Fruit fly (Drosophila melanogaster) whole organism, embryonic: Measurements from ENCODE around the gene Trs20.
A peak's percentile ranks its signal among the peaks of the same experiment; 100 is the strongest.

ENCODE experiments used
- B-H1 ChIP-seq: fragments of 200-800 bp; sonication (Bioruptor generic); IDR thresholded peaks from 3 replicates; pipeline ENCODE4 v1.3.6; 2022; ENCODE audit warnings: missing biosample characterization, missing genetic modification characterization
- CG11560 ChIP-seq: fragments of 200-800 bp; sonication (Bioruptor generic); IDR thresholded peaks from 3 replicates; pipeline ENCODE4 v1.3.6; 2022; ENCODE audit warnings: missing biosample characterization, missing genetic modification characterization
- CG12219 ChIP-seq: fragments of 200-800 bp; sonication (Bioruptor generic); optimal IDR thresholded peaks from 3 replicates; lab custom pipeline; 2018; ENCODE audit warnings: missing biosample characterization, mild to moderate bottlenecking, missing genetic modification characterization
- CG12744 ChIP-seq: fragments of 200-800 bp; sonication (Bioruptor generic); optimal IDR thresholded peaks from 2 replicates; lab custom pipeline; 2016; ENCODE audit warnings: missing biosample characterization, missing genetic modification characterization
- CG13296 ChIP-seq: fragments of 200-800 bp; sonication (Bioruptor generic); optimal IDR thresholded peaks from 3 replicates; lab custom pipeline; 2018; ENCODE audit warnings: missing biosample characterization, mild to moderate bottlenecking, missing genetic modification characterization
- CG1647 ChIP-seq: fragments of 200-800 bp; sonication (Bioruptor generic); optimal IDR thresholded peaks from 3 replicates; lab custom pipeline; 2016; ENCODE audit warnings: missing biosample characterization, missing genetic modification characterization
- CG17361 ChIP-seq: fragments of 200-800 bp; sonication (Bioruptor generic); IDR thresholded peaks from 3 replicates; pipeline ENCODE4 v1.3.6; 2022; ENCODE audit warnings: missing biosample characterization, missing genetic modification characterization
- CG18619 ChIP-seq: fragments of 200-800 bp; sonication (Bioruptor generic); optimal IDR thresholded peaks from 3 replicates; lab custom pipeline; 2017; ENCODE audit warnings: missing biosample characterization, mild to moderate bottlenecking, missing genetic modification characterization
- CG2678 ChIP-seq: fragments of 200-800 bp; sonication (Bioruptor generic); optimal IDR thresholded peaks from 3 replicates; lab custom pipeline; 2019; ENCODE audit warnings: missing biosample characterization, mild to moderate bottlenecking, missing genetic modification characterization, moderate library complexity
- CG2889 ChIP-seq: fragments of 200-800 bp; sonication (Bioruptor generic); IDR thresholded peaks from 3 replicates; pipeline ENCODE4 v1.3.6; 2022; ENCODE audit warnings: missing biosample characterization, missing genetic modification characterization
- CG31441 ChIP-seq: fragments of 200-800 bp; sonication (Bioruptor generic); IDR thresholded peaks from 2 replicates; pipeline ENCODE4 v1.3.6; 2022; ENCODE audit warnings: missing biosample characterization, missing genetic modification characterization
- CG32772 ChIP-seq: fragments of 200-800 bp; sonication (Bioruptor generic); IDR thresholded peaks from 2 replicates; pipeline ENCODE4 v1.3.6; 2022; ENCODE audit warnings: missing biosample characterization, missing genetic modification characterization
- CG3281 ChIP-seq: fragments of 200-800 bp; sonication (Bioruptor generic); optimal IDR thresholded peaks from 3 replicates; lab custom pipeline; 2017; ENCODE audit warnings: missing biosample characterization, mild to moderate bottlenecking, missing genetic modification characterization
- CG33213 ChIP-seq: fragments of 200-800 bp; sonication (Bioruptor generic); optimal IDR thresholded peaks from 3 replicates; lab custom pipeline; 2016; ENCODE audit warnings: missing biosample characterization, missing genetic modification characterization
- CG4820 ChIP-seq: fragments of 200-800 bp; sonication (Bioruptor generic); optimal IDR thresholded peaks from 3 replicates; lab custom pipeline; 2016; ENCODE audit warnings: missing biosample characterization, missing genetic modification characterization
- CG6175 ChIP-seq: fragments of 200-800 bp; sonication (Bioruptor generic); IDR thresholded peaks from 3 replicates; pipeline ENCODE4 v1.3.6; 2022; ENCODE audit warnings: missing biosample characterization, missing genetic modification characterization
- CG6272 ChIP-seq: fragments of 200-800 bp; sonication (Bioruptor generic); IDR thresholded peaks from 2 replicates; pipeline ENCODE4 v1.3.6; 2022; ENCODE audit warnings: missing biosample characterization, missing genetic modification characterization
- CG7357 ChIP-seq: fragments of 200-800 bp; sonication (Bioruptor generic); IDR thresholded peaks from 3 replicates; pipeline ENCODE4 v1.3.6; 2022; ENCODE audit warnings: missing biosample characterization, missing genetic modification characterization
- CG7372 ChIP-seq: fragments of 200-800 bp; sonication (Bioruptor generic); IDR thresholded peaks from 2 replicates; pipeline ENCODE4 v1.3.6; 2022; ENCODE audit warnings: missing biosample characterization, missing genetic modification characterization
- CG9437 ChIP-seq: fragments of 200-800 bp; sonication (Bioruptor generic); optimal IDR thresholded peaks from 2 replicates; lab custom pipeline; 2018; ENCODE audit warnings: missing biosample characterization, mild to moderate bottlenecking, missing genetic modification characterization
- Fer2 ChIP-seq: fragments of 200-800 bp; sonication (Bioruptor generic); optimal IDR thresholded peaks from 2 replicates; lab custom pipeline; 2018; ENCODE audit warnings: missing biosample characterization, mild to moderate bottlenecking, missing genetic modification characterization, moderate library complexity
- Gug ChIP-seq: fragments of 200-800 bp; sonication (Bioruptor generic); IDR thresholded peaks from 4 replicates; pipeline ENCODE4 v1.3.6; 2022; ENCODE audit warnings: missing biosample characterization, missing genetic modification characterization
- HHEX ChIP-seq: fragments of 200-800 bp; sonication (Bioruptor generic); optimal IDR thresholded peaks from 3 replicates; lab custom pipeline; 2017; ENCODE audit warnings: missing biosample characterization, mild to moderate bottlenecking, missing genetic modification characterization, missing genetic modification reagents
- Hey ChIP-seq: fragments of 200-800 bp; sonication (Bioruptor generic); optimal IDR thresholded peaks from 3 replicates; lab custom pipeline; 2018; ENCODE audit warnings: missing biosample characterization, mild to moderate bottlenecking, missing genetic modification characterization
- Lhr ChIP-seq: fragments of 200-800 bp; sonication (Bioruptor generic); optimal IDR thresholded peaks from 3 replicates; lab custom pipeline; 2017; ENCODE audit warnings: mild to moderate bottlenecking, missing biosample characterization, missing genetic modification reagents, missing genetic modification characterization
- Mes4 ChIP-seq: fragments of 200-800 bp; sonication (Bioruptor generic); optimal IDR thresholded peaks from 2 replicates; lab custom pipeline; 2016; ENCODE audit warnings: missing biosample characterization, missing genetic modification characterization
- NC2α ChIP-seq: fragments of 200-800 bp; sonication (Bioruptor generic); optimal IDR thresholded peaks from 2 replicates; lab custom pipeline; 2016; ENCODE audit warnings: missing biosample characterization, missing genetic modification characterization
- aop ChIP-seq: fragments of 200-800 bp; sonication (Bioruptor generic); IDR thresholded peaks from 2 replicates; pipeline ENCODE4 v1.3.6; 2022; ENCODE audit warnings: missing biosample characterization, missing genetic modification characterization
- chinmo ChIP-seq: fragments of 200-800 bp; sonication (Bioruptor generic); IDR thresholded peaks from 4 replicates; pipeline ENCODE4 v1.3.6; 2022; ENCODE audit warnings: missing biosample characterization, missing genetic modification characterization; ENCODE audit not compliant: partially characterized antibody
- chn ChIP-seq: fragments of 200-800 bp; sonication (Bioruptor generic); optimal IDR thresholded peaks from 2 replicates; lab custom pipeline; 2016; ENCODE audit warnings: missing biosample characterization, missing genetic modification characterization
- dmrt99B ChIP-seq: fragments of 200-800 bp; sonication (Bioruptor generic); optimal IDR thresholded peaks from 2 replicates; lab custom pipeline; 2018; ENCODE audit warnings: missing biosample characterization, mild to moderate bottlenecking, missing genetic modification characterization, moderate library complexity
- fd3F ChIP-seq: fragments of 200-800 bp; sonication (Bioruptor generic); optimal IDR thresholded peaks from 2 replicates; lab custom pipeline; 2018; ENCODE audit warnings: missing biosample characterization, mild to moderate bottlenecking, missing genetic modification characterization, moderate library complexity
- gcm ChIP-seq: fragments of 200-800 bp; sonication (Bioruptor generic); optimal IDR thresholded peaks from 2 replicates; lab custom pipeline; 2019; ENCODE audit warnings: missing biosample characterization, mild to moderate bottlenecking, missing genetic modification characterization, moderate library complexity
- jigr1 ChIP-seq: fragments of 200-800 bp; sonication (Bioruptor generic); IDR thresholded peaks from 3 replicates; pipeline ENCODE4 v1.3.6; 2022; ENCODE audit warnings: missing biosample characterization, missing genetic modification characterization
- kni ChIP-seq: fragments of 200-800 bp; sonication (Bioruptor generic); optimal IDR thresholded peaks from 3 replicates; lab custom pipeline; 2017; ENCODE audit warnings: mild to moderate bottlenecking, missing biosample characterization, missing genetic modification reagents, missing genetic modification characterization
- nom ChIP-seq: fragments of 200-800 bp; sonication (Bioruptor generic); optimal IDR thresholded peaks from 2 replicates; lab custom pipeline; 2017; ENCODE audit warnings: missing biosample characterization, missing genetic modification characterization, mild to moderate bottlenecking, moderate library complexity, missing genetic modification reagents
- odd ChIP-seq: fragments of 200-800 bp; sonication (Bioruptor generic); optimal IDR thresholded peaks from 2 replicates; lab custom pipeline; 2017; ENCODE audit warnings: missing biosample characterization, mild to moderate bottlenecking, missing genetic modification characterization
- org-1 ChIP-seq: fragments of 200-800 bp; sonication (Bioruptor generic); optimal IDR thresholded peaks from 2 replicates; lab custom pipeline; 2017; ENCODE audit warnings: missing biosample characterization, missing genetic modification characterization
- pfk ChIP-seq: fragments of 200-800 bp; sonication (Bioruptor generic); optimal IDR thresholded peaks from 2 replicates; lab custom pipeline; 2018; ENCODE audit warnings: missing biosample characterization, mild to moderate bottlenecking, missing genetic modification characterization, moderate library complexity
- row ChIP-seq: fragments of 200-800 bp; sonication (Bioruptor generic); IDR thresholded peaks from 3 replicates; pipeline ENCODE4 v1.3.6; 2022; ENCODE audit warnings: missing biosample characterization, missing genetic modification characterization
- slp2 ChIP-seq: fragments of 200-800 bp; sonication (Bioruptor generic); optimal IDR thresholded peaks from 2 replicates; lab custom pipeline; 2016; ENCODE audit warnings: missing biosample characterization, missing genetic modification characterization
- so ChIP-seq: fragments of 200-800 bp; sonication (Bioruptor generic); IDR thresholded peaks from 3 replicates; pipeline ENCODE4 v1.3.6; 2022; ENCODE audit warnings: missing biosample characterization, missing genetic modification characterization
- sob ChIP-seq: fragments of 200-800 bp; sonication (Bioruptor generic); IDR thresholded peaks from 2 replicates; pipeline ENCODE4 v1.3.6; 2022; ENCODE audit warnings: missing biosample characterization, missing genetic modification characterization
- tap ChIP-seq: fragments of 200-800 bp; optimal IDR thresholded peaks from 3 replicates; lab custom pipeline; 2019; ENCODE audit warnings: missing biosample characterization, mild to moderate bottlenecking, missing genetic modification characterization, moderate library complexity
- tgo ChIP-seq: fragments of 200-800 bp; sonication (Bioruptor generic); IDR thresholded peaks from 3 replicates; pipeline ENCODE4 v1.3.6; 2022; ENCODE audit warnings: missing biosample characterization, missing genetic modification characterization
- unc-4 ChIP-seq: fragments of 200-800 bp; sonication (Bioruptor generic); IDR thresholded peaks from 2 replicates; pipeline ENCODE4 v1.3.6; 2022; ENCODE audit warnings: missing biosample characterization, missing genetic modification characterization; ENCODE audit not compliant: partially characterized antibody
- usp ChIP-seq: fragments of >200 bp; optimal IDR thresholded peaks from 2 replicates; lab custom pipeline; 2017; ENCODE audit warnings: missing biosample characterization, missing genetic modification characterization
- vnd ChIP-seq: fragments of 200-800 bp; sonication (Bioruptor generic); IDR thresholded peaks from 3 replicates; pipeline ENCODE4 v1.3.6; 2022; ENCODE audit warnings: missing biosample characterization, missing genetic modification characterization; ENCODE audit not compliant: partially characterized antibody
- zf30C ChIP-seq: fragments of 200-800 bp; sonication (Bioruptor generic); optimal IDR thresholded peaks from 3 replicates; lab custom pipeline; 2018; ENCODE audit warnings: missing biosample characterization, mild to moderate bottlenecking, missing genetic modification characterization

The Trs20 gene

DNA sequence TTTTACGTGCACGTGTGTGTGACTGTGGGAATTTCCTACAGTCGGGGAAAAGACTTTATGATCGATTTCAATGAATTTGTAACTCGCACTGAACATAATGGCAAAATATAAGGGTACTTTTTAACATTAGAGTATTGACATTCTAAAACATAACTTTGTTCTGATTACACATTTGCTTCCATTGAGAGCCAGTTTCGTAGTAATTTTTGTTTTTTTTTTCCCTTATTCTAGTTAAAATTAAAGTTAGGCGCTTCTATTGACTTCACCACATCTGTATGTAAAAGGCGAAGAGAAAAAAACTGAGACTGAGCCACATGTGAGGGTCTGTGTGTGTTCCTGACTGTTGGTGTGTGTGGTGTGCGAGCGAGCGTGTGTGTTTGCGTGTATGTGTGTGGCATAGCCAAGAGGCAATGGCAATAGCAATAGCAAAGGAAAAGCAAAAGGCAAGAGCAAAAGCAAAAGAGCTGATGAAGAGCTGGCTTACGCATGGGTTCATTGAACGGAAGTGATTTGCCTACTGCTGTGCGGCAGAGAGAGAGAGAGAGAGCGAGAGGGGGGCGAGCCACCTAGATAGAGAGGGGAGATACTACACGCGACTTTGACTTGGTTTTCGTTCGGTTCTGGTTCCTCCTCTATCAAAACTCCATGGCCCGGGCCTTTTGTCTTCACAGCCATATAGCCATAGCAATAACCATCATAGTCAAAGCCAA is 30.6 kb upstream of the Trs20 start (continued):
- TF ChIP-seq slp2 (GFP tag; lab: Kevin White, UChicago): peak; percentile 59
- peak; percentile 41 for TF ChIP-seq tap
- TF ChIP-seq chn (GFP tag; lab: Kevin White, UChicago): peak; percentile 56
- TF ChIP-seq CG31441 (GFP tag; lab: Robert Waterston, UW): peak; percentile 77
- TF ChIP-seq Gug: peak; percentile 26; the same call in 1 of the 4 replicates
- 0 out of 3 replicates have a peak, but pooled peaks have one; percentile 24 for TF ChIP-seq CG7357 (GFP tag; lab: Robert Waterston, UW)
- TF ChIP-seq CG13296: peak; percentile 75
- TF ChIP-seq vnd (GFP tag; lab: Robert Waterston, UW): 0 out of 3 replicates have a peak, but pooled peaks have one; percentile 20
- peak; percentile 69 for TF ChIP-seq CG12219
- peak; percentile 12 for TF ChIP-seq NC2α (GFP tag; lab: Kevin White, UChicago)
- peak; percentile 24 for TF ChIP-seq kni (GFP tag; lab: Kevin White, UChicago)
- TF ChIP-seq zf30C (GFP tag; lab: Kevin White, UChicago): no peak
- TF ChIP-seq CG11560 (tag; lab: Robert Waterston, UW): no peak; the same call in 2 of the 3 replicates
- no peak; the same call in 1 of the 2 replicates for TF ChIP-seq sob (GFP tag; lab: Robert Waterston, UW)
- peak; percentile 5 for TF ChIP-seq nom (GFP tag; lab: Kevin White, UChicago)
- peak; percentile 76 for TF ChIP-seq CG17361 (GFP tag; lab: Robert Waterston, UW)
- peak; percentile 27; the same call in 1 of the 3 replicates for TF ChIP-seq B-H1 (GFP tag; lab: Robert Waterston, UW)
- peak; percentile 63 for TF ChIP-seq fd3F (GFP tag; lab: Kevin White, UChicago)
- TF ChIP-seq gcm (GFP tag; lab: Kevin White, UChicago): peak; percentile 67
- TF ChIP-seq dmrt99B (tag; lab: Kevin White, UChicago): peak; percentile 85
- peak; percentile 90 for TF ChIP-seq CG2678 (tag; lab: Kevin White, UChicago)
- TF ChIP-seq chinmo (GFP tag; lab: Robert Waterston, UW): peak; percentile 39; the same call in 1 of the 4 replicates
- TF ChIP-seq CG33213 (GFP tag; lab: Kevin White, UChicago): peak; percentile 28
- TF ChIP-seq HHEX (GFP tag; lab: Kevin White, UChicago): peak; percentile 79
- TF ChIP-seq CG32772 (GFP tag; lab: Robert Waterston, UW): peak; percentile 57; the same call in 1 of the 2 replicates
- peak; percentile 6 for TF ChIP-seq Lhr (GFP tag; lab: Kevin White, UChicago)
- peak; percentile 65; the same call in 1 of the 3 replicates for TF ChIP-seq CG6175 (GFP tag; lab: Robert Waterston, UW)
- TF ChIP-seq CG12744 (GFP tag; lab: Kevin White, UChicago): peak; percentile 23
- TF ChIP-seq pfk (GFP tag; lab: Kevin White, UChicago): no peak
- TF ChIP-seq Fer2 (tag; lab: Kevin White, UChicago): peak; percentile 63
- peak; percentile 87 for TF ChIP-seq row (GFP tag; lab: Robert Waterston, UW)
- TF ChIP-seq CG4820 (GFP tag; lab: Kevin White, UChicago): peak; percentile 51
- peak; percentile 19 for TF ChIP-seq Hey (tag; lab: Kevin White, UChicago)
- peak; percentile 65 for TF ChIP-seq CG9437 (GFP tag; lab: Kevin White, UChicago)
- peak; percentile 42 for TF ChIP-seq Mes4 (GFP tag; lab: Kevin White, UChicago)
- TF ChIP-seq CG6272: no peak
- no peak for TF ChIP-seq jigr1
- TF ChIP-seq CG1647: peak; percentile 33
- no peak for TF ChIP-seq CG7372 (GFP tag; lab: Robert Waterston, UW)
- TF ChIP-seq so (GFP tag; lab: Robert Waterston, UW): peak; percentile 87
- no peak; the same call in 1 of the 2 replicates for TF ChIP-seq aop
- TF ChIP-seq tgo (GFP tag; lab: Robert Waterston, UW): peak; percentile 69; the same call in 2 of the 3 replicates
- peak; percentile 76 for TF ChIP-seq CG18619
- TF ChIP-seq unc-4 (GFP tag; lab: Robert Waterston, UW): no peak
- TF ChIP-seq odd (GFP tag; lab: Kevin White, UChicago): peak; percentile 67
- no peak for TF ChIP-seq CG2889
- peak; percentile 87 for TF ChIP-seq CG3281 (GFP tag; lab: Kevin White, UChicago)
- TF ChIP-seq org-1: peak; percentile 57
- TF ChIP-seq usp: no peak
